Fruit fly (Drosophila melanogaster): Measurements from ENCODE around the gene Diap1.

Diap1 gene

DNA sequence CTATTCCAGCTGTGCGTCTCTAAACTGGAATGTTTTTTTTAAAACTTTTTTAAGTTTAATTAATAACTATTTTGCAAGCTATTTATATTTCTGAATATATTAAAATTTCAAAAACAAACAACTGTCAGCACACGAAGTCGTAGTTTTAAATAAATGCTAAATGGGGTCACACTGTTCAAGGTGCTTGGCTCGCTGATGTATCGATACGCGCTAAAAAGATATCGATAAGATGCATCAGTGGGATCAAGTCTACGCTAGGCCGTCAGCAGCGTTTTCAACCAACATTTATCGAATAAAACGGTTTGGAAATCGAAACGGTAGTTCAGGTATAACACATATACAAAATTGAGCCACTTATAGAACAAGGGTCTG is at the start of gene Diap1 (continued):
- TF ChIP-seq pzg (GFP tag; optimal IDR thresholded peaks at IDR 0.05) (peak; percentile 99), CG17186 (GFP tag; optimal IDR thresholded peaks at IDR 0.05) (peak; percentile 41), Sry-β (GFP tag; optimal IDR thresholded peaks at IDR 0.05) (peak; percentile 82), CG42726 (GFP tag; IDR thresholded peaks at IDR 0.05; ENCODE audit: partially characterized antibody) (peak; percentile 91), ap (GFP tag; IDR thresholded peaks at IDR 0.05) (no peak), CG2202 (tag; optimal IDR thresholded peaks at IDR 0.05) (no peak), CG2712 (tag; optimal IDR thresholded peaks at IDR 0.05) (peak; percentile 18), zen (tag; optimal IDR thresholded peaks at IDR 0.05) (peak; percentile 37), ato (GFP tag; IDR thresholded peaks at IDR 0.05; ENCODE audit: partially characterized antibody) (peak; percentile 94), H15 (GFP tag; IDR thresholded peaks at IDR 0.05) (no peak), insv (GFP tag; optimal IDR thresholded peaks at IDR 0.05) (no peak), aop (GFP tag; IDR thresholded peaks at IDR 0.05) (no peak), sna (GFP tag; IDR thresholded peaks at IDR 0.05; ENCODE audit: partially characterized antibody) (peak; percentile 91), ftz-f1 (GFP tag; optimal IDR thresholded peaks at IDR 0.05) (peak; percentile 53), trem (tag; optimal IDR thresholded peaks at IDR 0.05) (peak; percentile 76), br (optimal IDR thresholded peaks at IDR 0.05) (no peak), amos (GFP tag; IDR thresholded peaks at IDR 0.05; ENCODE audit: partially characterized antibody) (peak; percentile 89; the same call in 1 of the 2 replicates), CG12219 (GFP tag; optimal IDR thresholded peaks at IDR 0.05) (no peak), prd (optimal IDR thresholded peaks at IDR 0.05) (no peak), prd (GFP tag; IDR thresholded peaks at IDR 0.05) (0 out of 3 replicates have a peak, but pooled peaks have one; percentile 17), caup (GFP tag; optimal IDR thresholded peaks at IDR 0.05; ENCODE audit: severe bottlenecking) (no peak), Drgx (GFP tag; IDR thresholded peaks at IDR 0.05) (no peak), CG18262 (tag; optimal IDR thresholded peaks at IDR 0.05) (no peak), CG5245 (GFP tag; optimal IDR thresholded peaks at IDR 0.05) (no peak), hkb (optimal IDR thresholded peaks at IDR 0.05) (peak; percentile 52), hkb (GFP tag; IDR thresholded peaks at IDR 0.05) (no peak), CG3838 (GFP tag; optimal IDR thresholded peaks at IDR 0.05) (no peak), slbo (GFP tag; IDR thresholded peaks at IDR 0.05) (no peak), nerfin-2 (GFP tag; IDR thresholded peaks at IDR 0.05; ENCODE audit: partially characterized antibody) (peak; percentile 84), CG9932 (GFP tag; IDR thresholded peaks at IDR 0.05) (peak; percentile 45), psq (GFP tag; optimal IDR thresholded peaks at IDR 0.05) (no peak), row (GFP tag; IDR thresholded peaks at IDR 0.05) (0 out of 3 replicates have a peak, but pooled peaks have one; percentile 36), CG11398 (GFP tag; optimal IDR thresholded peaks at IDR 0.05) (no peak), CG13894 (tag; optimal IDR thresholded peaks at IDR 0.05) (no peak), CG11723 (GFP tag; optimal IDR thresholded peaks at IDR 0.05) (no peak), inv (GFP tag; IDR thresholded peaks at IDR 0.05; ENCODE audit: partially characterized antibody) (peak; percentile 84), CG12769 (tag; optimal IDR thresholded peaks at IDR 0.05) (no peak), org-1 (GFP tag; optimal IDR thresholded peaks at IDR 0.05) (no peak), Lhr (GFP tag; optimal IDR thresholded peaks at IDR 0.05) (peak; percentile 77), CG9215 (GFP tag; IDR thresholded peaks at IDR 0.05) (peak; percentile 21; the same call in 1 of the 2 replicates), gfzf (GFP tag; optimal IDR thresholded peaks at IDR 0.05) (peak; percentile 58), pum (GFP tag; optimal IDR thresholded peaks at IDR 0.05) (no peak)

DNA sequence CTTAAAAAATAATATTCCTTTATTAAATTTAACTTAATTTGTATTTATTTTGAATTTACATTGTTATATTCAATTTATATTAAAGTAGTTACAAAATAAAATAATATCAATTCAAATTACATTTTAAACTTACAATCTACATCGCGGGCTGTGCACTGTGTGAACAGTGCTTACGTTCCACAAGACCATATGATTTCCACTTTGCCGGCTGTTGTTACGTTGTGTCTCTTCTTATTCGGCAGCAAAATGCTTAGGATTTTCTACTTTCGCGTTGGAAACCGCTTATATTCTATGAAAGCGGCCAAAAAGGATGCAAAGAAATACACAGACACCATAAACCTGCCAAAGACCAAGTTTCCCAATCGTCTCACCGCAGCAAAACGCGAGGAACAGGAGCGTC is 49.2 kb upstream of the Diap1 start, which contains the start of gene IleRS-m:
IleRS-m (plus strand) TSS at position 222 of the 400 bp plus-strand sequence.
- TF ChIP-seq chn (GFP tag; optimal IDR thresholded peaks at IDR 0.05), result no peak
- no peak for TF ChIP-seq CG10147 (GFP tag; optimal IDR thresholded peaks at IDR 0.05)
- no peak for TF ChIP-seq CG30020 (tag; optimal IDR thresholded peaks at IDR 0.05)
- no peak for TF ChIP-seq Doc3 (GFP tag; IDR thresholded peaks at IDR 0.05; ENCODE audit: partially characterized antibody)
- peak; percentile 90 for TF ChIP-seq Dp (GFP tag; optimal IDR thresholded peaks at IDR 0.05)
- TF ChIP-seq NK7.1 (GFP tag; optimal IDR thresholded peaks at IDR 0.05), result no peak
- no peak for TF ChIP-seq run (tag; optimal IDR thresholded peaks at IDR 0.05)
- TF ChIP-seq lola (GFP tag; optimal IDR thresholded peaks at IDR 0.05), result no peak
- peak; percentile 39 for TF ChIP-seq pzg (GFP tag; optimal IDR thresholded peaks at IDR 0.05)
- peak; percentile 96 for TF ChIP-seq E2f2 (GFP tag; IDR thresholded peaks at IDR 0.05)
- TF ChIP-seq MTF-1 (GFP tag; optimal IDR thresholded peaks at IDR 0.05; ENCODE audit: borderline replicate concordance), result no peak
- TF ChIP-seq CG1603 (tag; optimal IDR thresholded peaks at IDR 0.05), result no peak
- TF ChIP-seq CG13624 (GFP tag; optimal IDR thresholded peaks at IDR 0.05), result no peak
